Worm (Caenorhabditis elegans) whole organism, L2 larva: Measurements from ENCODE around the gene C29F4.3.

Experiments
- F13H6.1 ChIP-seq: sonication (generic microtip); optimal IDR thresholded peaks from 2 replicates; lab custom pipeline; 2016; ENCODE audit warnings: missing genetic modification characterization, missing compliant biosample characterization
- R02D3.7 ChIP-seq: fragments of 150-350 bp; optimal IDR thresholded peaks from 2 replicates; lab custom pipeline; 2014; ENCODE audit warnings: missing biosample characterization, missing genetic modification characterization
- Y55F3AM.14 ChIP-seq: fragments of 200-800 bp; sonication (Bioruptor generic); optimal IDR thresholded peaks from 2 replicates; lab custom pipeline; 2018; ENCODE audit warnings: mild to moderate bottlenecking, missing genetic modification characterization, missing compliant biosample characterization
- alr-1 ChIP-seq: fragments of 150-350 bp; optimal IDR thresholded peaks from 2 replicates; lab custom pipeline; 2014; ENCODE audit warnings: missing biosample characterization, missing genetic modification characterization
- aly-2 ChIP-seq: fragments of 150-350 bp; optimal IDR thresholded peaks from 2 replicates; lab custom pipeline; 2014; ENCODE audit warnings: missing biosample characterization, missing genetic modification characterization
- ama-1 ChIP-seq: fragments of 150-350 bp; optimal IDR thresholded peaks from 2 replicates; lab custom pipeline; 2018; ENCODE audit warnings: inconsistent platforms
- blmp-1 ChIP-seq: sonication (generic microtip); optimal IDR thresholded peaks from 2 replicates; lab custom pipeline; 2017; ENCODE audit warnings: missing genetic modification characterization, mild to moderate bottlenecking, missing compliant biosample characterization, antibody characterized with exemption, moderate library complexity; ENCODE audit not compliant: insufficient read depth
- ceh-16 ChIP-seq: fragments of 150-350 bp; optimal IDR thresholded peaks from 2 replicates; lab custom pipeline; 2014; ENCODE audit warnings: missing biosample characterization, missing genetic modification characterization
- ceh-82 ChIP-seq: fragments of 150-350 bp; optimal IDR thresholded peaks from 2 replicates; lab custom pipeline; 2014; ENCODE audit warnings: missing biosample characterization, missing genetic modification characterization
- crh-2 ChIP-seq: sonication (generic microtip); optimal IDR thresholded peaks from 2 replicates; lab custom pipeline; 2017; ENCODE audit warnings: missing biosample characterization, missing genetic modification characterization
- egl-27 ChIP-seq: sonication (generic microtip); optimal IDR thresholded peaks from 3 replicates; lab custom pipeline; 2017; ENCODE audit warnings: missing biosample characterization, missing genetic modification reagents, missing genetic modification characterization
- elt-1 ChIP-seq: fragments of 150-350 bp; optimal IDR thresholded peaks from 2 replicates; lab custom pipeline; 2014; ENCODE audit warnings: missing biosample characterization, missing genetic modification characterization
- fos-1 ChIP-seq: fragments of 150-350 bp; optimal IDR thresholded peaks from 2 replicates; lab custom pipeline; 2014; ENCODE audit warnings: missing biosample characterization, missing genetic modification characterization
- lin-11 ChIP-seq: fragments of 150-350 bp; sonication (generic microtip); optimal IDR thresholded peaks from 2 replicates; lab custom pipeline; 2014; ENCODE audit warnings: missing biosample characterization, missing genetic modification characterization, inconsistent platforms, mixed read lengths
- lin-13 ChIP-seq: fragments of 150-350 bp; optimal IDR thresholded peaks from 2 replicates; lab custom pipeline; 2014; ENCODE audit warnings: missing biosample characterization, missing genetic modification reagents, missing genetic modification characterization
- lin-39 ChIP-seq: fragments of 150-350 bp; optimal IDR thresholded peaks from 2 replicates; lab custom pipeline; 2014; ENCODE audit warnings: missing biosample characterization, missing genetic modification reagents, missing genetic modification characterization
- lsy-2 ChIP-seq, 2 experiments: fragments of 150-350 bp in 1 of 2; sonication (generic microtip) in 1 of 2; optimal IDR thresholded peaks; 2 replicates each; lab custom pipeline; 2014 to 2017; ENCODE audit warnings: missing biosample characterization in 2 of 2, missing genetic modification characterization in 2 of 2
- mab-5 ChIP-seq: fragments of 150-350 bp; optimal IDR thresholded peaks from 2 replicates; lab custom pipeline; 2014; ENCODE audit warnings: missing biosample characterization, missing genetic modification characterization
- mbf-1 ChIP-seq: sonication (generic microtip); optimal IDR thresholded peaks from 2 replicates; lab custom pipeline; 2017; ENCODE audit warnings: missing biosample characterization, missing genetic modification characterization
- mdl-1 ChIP-seq, 2 experiments: fragments of 150-350 bp in 1 of 2; sonication (generic microtip) in 1 of 2; optimal IDR thresholded peaks; 2 replicates each; lab custom pipeline; 2017; ENCODE audit warnings: missing biosample characterization in 2 of 2, missing genetic modification characterization in 2 of 2
- nhr-10 ChIP-seq: sonication (generic microtip); optimal IDR thresholded peaks from 2 replicates; lab custom pipeline; 2017; ENCODE audit warnings: missing biosample characterization, missing genetic modification characterization
- nhr-12 ChIP-seq: fragments of 150-350 bp; optimal IDR thresholded peaks from 2 replicates; lab custom pipeline; 2014; ENCODE audit warnings: missing biosample characterization, missing genetic modification characterization
- nhr-21 ChIP-seq: fragments of 150-350 bp; optimal IDR thresholded peaks from 2 replicates; lab custom pipeline; 2014; ENCODE audit warnings: missing biosample characterization, missing genetic modification characterization
- nhr-23 ChIP-seq: fragments of 150-350 bp; optimal IDR thresholded peaks from 2 replicates; lab custom pipeline; 2014; ENCODE audit warnings: missing biosample characterization, missing genetic modification reagents, missing genetic modification characterization
- nhr-25 ChIP-seq: fragments of 150-350 bp; sonication (generic microtip); optimal IDR thresholded peaks from 3 replicates; lab custom pipeline; 2014; ENCODE audit warnings: missing biosample characterization, missing genetic modification characterization
- nhr-6 ChIP-seq: fragments of 150-350 bp; optimal IDR thresholded peaks from 2 replicates; lab custom pipeline; 2014; ENCODE audit warnings: missing biosample characterization, missing genetic modification characterization
- nhr-77 ChIP-seq: fragments of 150-350 bp; optimal IDR thresholded peaks from 2 replicates; lab custom pipeline; 2014; ENCODE audit warnings: missing biosample characterization, missing genetic modification characterization
- peb-1 ChIP-seq: fragments of 150-350 bp; optimal IDR thresholded peaks from 2 replicates; lab custom pipeline; 2014; ENCODE audit warnings: missing biosample characterization, missing genetic modification characterization
- sem-4 ChIP-seq: fragments of 150-350 bp; optimal IDR thresholded peaks from 2 replicates; lab custom pipeline; 2014; ENCODE audit warnings: missing biosample characterization, missing genetic modification reagents, missing genetic modification characterization
- sma-3 ChIP-seq: sonication (generic microtip); optimal IDR thresholded peaks from 2 replicates; lab custom pipeline; 2016; ENCODE audit warnings: missing genetic modification reagents, missing genetic modification characterization, missing compliant biosample characterization
- unc-39 ChIP-seq: fragments of 150-350 bp; optimal IDR thresholded peaks from 2 replicates; lab custom pipeline; 2014; ENCODE audit warnings: missing biosample characterization, missing genetic modification characterization
- unc-55 ChIP-seq: fragments of 150-350 bp; sonication (generic microtip); optimal IDR thresholded peaks from 3 replicates; lab custom pipeline; 2014; ENCODE audit warnings: missing biosample characterization, missing genetic modification reagents, missing genetic modification characterization
- zag-1 ChIP-seq: fragments of 150-350 bp; optimal IDR thresholded peaks from 2 replicates; lab custom pipeline; 2014; ENCODE audit warnings: missing biosample characterization, missing genetic modification characterization
- ztf-1 ChIP-seq: fragments of 200-800 bp; sonication (Bioruptor generic); conservative IDR thresholded peaks from 2 replicates; pipeline ENCODE4 v1.3.6; 2022; ENCODE audit warnings: missing genetic modification characterization, missing compliant biosample characterization
- ztf-11 ChIP-seq: sonication (generic microtip); optimal IDR thresholded peaks from 2 replicates; lab custom pipeline; 2017; ENCODE audit warnings: missing biosample characterization, missing genetic modification characterization
- ztf-4 ChIP-seq: fragments of 150-350 bp; optimal IDR thresholded peaks from 2 replicates; lab custom pipeline; 2014; ENCODE audit warnings: missing biosample characterization, missing genetic modification characterization

C29F4.3 gene

DNA sequence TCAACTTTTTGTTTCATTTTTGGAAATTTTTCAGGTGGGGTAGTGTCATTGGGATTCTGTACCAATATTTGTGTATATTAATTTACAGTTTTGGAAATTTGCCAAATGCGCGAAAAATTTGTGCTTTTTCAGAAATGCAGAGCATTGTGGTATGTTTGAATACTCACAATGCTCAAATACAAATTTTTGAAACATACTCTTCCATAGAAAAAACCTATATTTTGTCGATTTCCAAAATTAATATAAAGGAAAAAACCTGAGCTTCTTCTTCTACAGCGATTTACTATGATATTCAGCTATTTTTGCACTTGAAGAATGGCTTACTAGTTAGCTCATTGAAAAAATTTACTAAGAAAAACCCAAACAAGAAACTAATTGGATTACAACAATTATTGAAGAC, 10.8 kb downstream of the C29F4.3 start:
- TF ChIP-seq ceh-82 (tag; lab: Kevin White, UChicago) = no peak
- TF ChIP-seq nhr-10 (tag; lab: Kevin White, UChicago) = no peak
- TF ChIP-seq crh-2 = no peak
- TF ChIP-seq nhr-21 = no peak
- TF ChIP-seq zag-1 (tag; lab: Kevin White, UChicago) = no peak
- no peak for TF ChIP-seq R02D3.7 (tag; lab: Kevin White, UChicago)
- TF ChIP-seq ama-1 (lab: Kevin White, UChicago) = no peak
- TF ChIP-seq nhr-23 (tag; lab: Kevin White, UChicago) = no peak
- no peak for TF ChIP-seq Y55F3AM.14 (GFP tag; lab: Kevin White, UChicago)
- no peak for TF ChIP-seq elt-1 (tag; lab: Kevin White, UChicago)
- TF ChIP-seq lin-13 (GFP tag; lab: Kevin White, UChicago) = no peak
- TF ChIP-seq sma-3 (GFP tag; lab: Kevin White, UChicago) = no peak
- TF ChIP-seq peb-1 (tag; lab: Kevin White, UChicago) = no peak
- TF ChIP-seq lsy-2 (tag; optimal IDR thresholded peaks at IDR 0.05; lab: Kevin White, UChicago) = no peak
- no peak for TF ChIP-seq unc-55

DNA sequence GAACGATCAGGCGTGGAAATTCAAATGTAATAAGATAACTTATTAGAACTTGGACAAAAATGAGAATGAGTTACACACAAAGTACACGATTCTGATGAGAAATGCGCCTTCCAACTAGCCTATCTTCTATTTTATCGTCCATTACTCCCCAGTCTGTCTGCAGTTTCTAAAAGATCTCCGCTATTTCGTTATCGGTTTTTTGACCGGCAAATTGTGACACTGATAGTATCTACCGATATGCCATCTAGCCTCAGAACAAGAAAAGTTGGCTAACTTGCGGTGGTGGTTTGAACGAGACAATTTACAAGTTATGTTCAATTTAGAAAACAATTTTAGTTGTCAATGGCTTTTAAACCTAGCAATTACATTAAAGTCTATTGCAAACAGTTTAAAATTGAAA, 12.2 kb downstream of the C29F4.3 start:
- TF ChIP-seq fos-1 = peak; percentile 96
- TF ChIP-seq elt-1 (tag; lab: Kevin White, UChicago) = peak; percentile 89
- TF ChIP-seq lin-39 (tag; lab: Kevin White, UChicago) = no peak
- TF ChIP-seq lsy-2 (tag; optimal IDR thresholded peaks at IDR 0.05; lab: Kevin White, UChicago) = no peak
- TF ChIP-seq unc-55 = no peak
- TF ChIP-seq ceh-16 (tag; lab: Kevin White, UChicago) = peak; percentile 95
- no peak for TF ChIP-seq nhr-25
- no peak for TF ChIP-seq nhr-21
- TF ChIP-seq nhr-77 (tag; lab: Kevin White, UChicago) = no peak
- no peak for TF ChIP-seq blmp-1 (tag; lab: Kevin White, UChicago)
- no peak for TF ChIP-seq sem-4 (tag; lab: Kevin White, UChicago)
- no peak for TF ChIP-seq mab-5 (tag; lab: Kevin White, UChicago)
- peak; percentile 57 for TF ChIP-seq crh-2

DNA sequence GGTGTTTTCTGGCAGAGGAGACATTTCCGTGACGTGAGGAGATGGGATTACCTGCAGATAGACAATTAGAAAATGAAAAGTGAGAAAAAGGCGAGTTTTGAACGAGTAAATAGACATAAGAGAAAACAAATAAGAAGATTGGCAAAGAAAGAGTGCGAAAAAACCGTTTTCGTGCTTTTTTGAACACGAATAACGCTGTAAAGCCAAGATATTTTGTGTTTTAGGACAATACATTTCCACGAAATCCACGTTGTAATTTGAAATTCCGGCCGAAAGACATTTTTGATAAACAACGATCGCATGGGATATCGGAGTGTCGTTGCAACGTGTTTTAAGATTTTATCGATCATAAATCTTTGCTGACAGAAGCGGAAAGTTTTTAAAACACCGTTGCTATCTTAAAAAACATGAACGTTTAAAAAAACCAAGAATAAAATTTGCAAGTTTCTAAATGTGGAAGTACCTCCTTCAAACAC, 13.0 kb downstream of the C29F4.3 start, which contains the start of gene adk-1:
Gene adk-1, minus strand, starts transcription at position 51 of the 476 bp plus-strand sequence.
- TF ChIP-seq mbf-1 (tag; lab: Kevin White, UChicago) (no peak), elt-1 (tag; lab: Kevin White, UChicago) (no peak), mdl-1 (tag; optimal IDR thresholded peaks at IDR 0.05; lab: Kevin White, UChicago) (no peak), R02D3.7 (tag; lab: Kevin White, UChicago) (no peak), unc-55 (no peak), nhr-12 (tag; lab: Kevin White, UChicago) (no peak), unc-39 (tag; lab: Kevin White, UChicago) (no peak), ztf-4 (tag; lab: Kevin White, UChicago) (no peak), lsy-2 (tag; optimal IDR thresholded peaks at IDR 0.05; lab: Kevin White, UChicago) (no peak), egl-27 (tag; lab: Kevin White, UChicago) (no peak), zag-1 (tag; lab: Kevin White, UChicago) (no peak), F13H6.1 (tag; lab: Kevin White, UChicago) (no peak), Y55F3AM.14 (GFP tag; lab: Kevin White, UChicago) (no peak), aly-2 (tag; lab: Kevin White, UChicago) (no peak), ztf-11 (no peak), lin-11 (tag; lab: Kevin White, UChicago) (no peak)

DNA sequence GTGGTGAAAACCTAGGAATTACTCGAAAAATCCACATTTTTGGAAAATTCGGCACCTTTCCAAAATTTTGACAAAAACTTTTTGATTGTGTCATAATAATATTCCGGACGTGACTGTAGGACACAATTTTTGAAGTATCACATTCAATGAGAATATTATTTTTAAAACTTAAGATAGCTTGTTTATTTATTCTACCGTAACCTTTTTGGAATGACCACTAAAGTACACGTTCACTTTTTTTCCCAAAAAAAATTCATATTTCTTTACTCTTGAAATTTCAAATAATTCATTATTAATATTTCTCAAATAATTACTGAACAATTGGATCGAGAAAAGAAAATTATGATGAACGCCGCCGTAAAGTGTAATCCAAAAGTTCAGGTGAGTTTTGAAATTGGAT, 16.6 kb downstream of the C29F4.3 start, which contains the start of gene R07H5.9:
Gene R07H5.9, plus strand, starts transcription at position 301 of the 400 bp plus-strand sequence.
- TF ChIP-seq alr-1 (tag; lab: Kevin White, UChicago) = no peak
- no peak for TF ChIP-seq sma-3 (GFP tag; lab: Kevin White, UChicago)
- TF ChIP-seq fos-1 = no peak
- no peak for TF ChIP-seq mdl-1 (tag; optimal IDR thresholded peaks at IDR 0.05; lab: Kevin White, UChicago)
- TF ChIP-seq ztf-1 (GFP tag; lab: Robert Waterston, UW) = no peak
- TF ChIP-seq lin-39 (tag; lab: Kevin White, UChicago) = no peak
- TF ChIP-seq aly-2 (tag; lab: Kevin White, UChicago) = no peak
- TF ChIP-seq egl-27 (tag; lab: Kevin White, UChicago) = no peak
- TF ChIP-seq nhr-21 = no peak
- TF ChIP-seq unc-55 = no peak
- no peak for TF ChIP-seq ceh-82 (tag; lab: Kevin White, UChicago)
- no peak for TF ChIP-seq nhr-6 (tag; lab: Kevin White, UChicago)
